Worm (Caenorhabditis elegans): Measurements from ENCODE around the gene F25B5.6.

DNA sequence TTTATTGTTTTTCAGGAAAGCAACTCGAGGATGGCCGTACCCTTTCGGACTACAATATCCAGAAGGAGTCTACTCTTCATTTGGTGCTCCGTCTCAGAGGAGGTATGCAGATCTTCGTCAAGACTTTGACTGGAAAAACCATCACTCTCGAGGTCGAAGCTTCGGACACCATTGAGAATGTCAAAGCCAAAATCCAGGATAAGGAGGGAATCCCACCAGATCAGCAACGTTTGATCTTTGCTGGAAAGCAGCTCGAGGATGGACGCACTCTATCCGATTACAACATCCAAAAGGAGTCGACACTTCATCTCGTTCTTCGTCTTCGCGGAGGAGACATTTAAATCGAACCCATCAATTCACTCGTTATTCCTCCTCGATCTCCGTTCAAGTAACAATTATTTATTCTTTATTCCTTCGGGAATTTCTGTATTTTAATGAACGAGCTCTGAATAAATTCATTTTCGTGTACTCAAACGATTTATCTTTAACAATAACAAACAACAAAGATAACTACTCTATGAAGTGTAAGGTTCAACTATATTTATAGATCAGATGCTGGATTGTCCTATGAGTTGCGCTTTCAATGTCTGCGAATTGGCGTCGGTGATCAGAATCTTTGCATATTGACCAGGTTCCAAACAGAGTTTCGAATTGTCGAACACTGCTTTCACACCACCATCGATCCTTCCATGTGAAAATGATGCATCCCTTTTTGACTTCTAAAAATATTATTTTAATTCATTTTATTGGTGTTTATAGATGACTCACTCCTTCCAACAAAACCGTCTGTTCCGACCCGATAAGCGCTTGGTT, 5.0 kb downstream of the F25B5.6 start:
- TF ChIP-seq W03F9.2 (tag; optimal IDR thresholded peaks at IDR 0.05) (peak; percentile 50), him-1 (tag; optimal IDR thresholded peaks at IDR 0.05) (peak; percentile 45), dao-5 (tag; optimal IDR thresholded peaks at IDR 0.05) (peak; percentile 15)
